Fruit fly (Drosophila melanogaster): ENCODE measurements around the gene CG34417.

CG34417 gene

DNA sequence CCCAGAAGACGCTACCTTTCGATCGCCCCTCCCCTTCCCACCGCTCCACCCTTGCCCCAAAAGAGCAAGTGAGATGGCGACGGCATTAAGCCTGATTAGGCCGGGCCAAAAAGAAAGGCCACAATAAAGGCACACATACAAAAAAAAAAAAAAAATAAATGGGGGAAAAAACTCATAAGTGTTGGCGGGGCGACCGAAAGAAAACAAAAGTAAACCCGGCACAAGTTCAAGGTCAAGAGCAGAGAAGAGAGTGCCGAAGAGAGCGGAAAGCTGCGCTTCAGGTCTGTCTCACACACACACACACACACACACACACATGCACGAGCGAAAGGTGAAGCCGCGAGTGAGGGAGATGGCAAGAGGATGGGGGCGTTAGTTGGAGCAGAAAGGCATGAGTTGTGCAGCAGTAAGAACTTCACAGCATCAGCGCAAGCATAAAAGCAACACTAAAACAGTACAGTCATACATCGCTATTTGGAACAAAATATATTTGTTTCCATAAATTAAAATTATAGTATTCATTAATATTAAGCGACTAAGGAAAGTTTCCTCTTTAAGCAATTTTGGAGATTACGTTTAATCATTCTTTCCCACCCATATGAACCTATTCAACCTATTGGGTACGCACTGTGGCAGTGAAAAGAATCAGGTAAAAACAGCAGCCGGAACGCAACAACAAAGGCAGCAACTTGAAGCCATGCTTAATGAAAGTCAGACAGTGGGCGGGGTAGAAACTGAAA lies 83.6 kb downstream of the CG34417 start:
- TF ChIP-seq ttk (optimal IDR thresholded peaks at IDR 0.05) (no peak), Myc (optimal IDR thresholded peaks at IDR 0.05) (no peak), Sin3A (optimal IDR thresholded peaks at IDR 0.05) (no peak), h (optimal IDR thresholded peaks at IDR 0.05) (no peak)

DNA sequence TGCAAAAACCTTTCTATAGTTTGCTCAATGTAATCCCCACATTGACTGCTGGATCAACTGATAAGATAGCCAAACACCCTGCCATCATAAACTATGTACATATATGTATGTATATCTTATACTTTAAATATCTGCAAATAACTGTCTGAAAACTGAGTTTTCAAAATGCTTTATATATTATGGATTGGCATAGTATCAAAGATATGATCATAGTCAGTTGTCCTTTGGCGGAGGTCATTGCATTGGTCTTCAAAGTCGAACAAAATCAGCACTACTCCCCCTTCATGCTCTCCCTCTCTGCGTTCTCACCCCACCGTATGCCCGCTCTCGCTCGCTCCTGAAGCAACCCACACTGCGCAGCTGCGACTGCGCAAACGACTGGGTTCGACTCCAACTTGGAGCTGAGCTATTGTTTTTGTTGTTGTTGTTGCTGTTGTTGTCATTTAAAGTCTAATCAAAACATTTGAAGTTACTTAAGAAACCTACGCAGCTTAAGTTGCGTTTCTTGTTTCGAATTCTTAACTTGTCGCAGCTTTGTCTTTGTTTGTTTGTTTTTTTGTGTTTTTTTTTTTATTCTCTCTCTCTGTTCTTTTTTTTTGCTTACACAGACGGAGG lies 84.5 kb downstream of the CG34417 start:
- no peak for TF ChIP-seq Myc (optimal IDR thresholded peaks at IDR 0.05)
- TF ChIP-seq ttk (optimal IDR thresholded peaks at IDR 0.05), result no peak
- no peak for TF ChIP-seq h (optimal IDR thresholded peaks at IDR 0.05)
- TF ChIP-seq psq (optimal IDR thresholded peaks at IDR 0.05), result no peak
- TF ChIP-seq Sin3A (optimal IDR thresholded peaks at IDR 0.05), result no peak

DNA sequence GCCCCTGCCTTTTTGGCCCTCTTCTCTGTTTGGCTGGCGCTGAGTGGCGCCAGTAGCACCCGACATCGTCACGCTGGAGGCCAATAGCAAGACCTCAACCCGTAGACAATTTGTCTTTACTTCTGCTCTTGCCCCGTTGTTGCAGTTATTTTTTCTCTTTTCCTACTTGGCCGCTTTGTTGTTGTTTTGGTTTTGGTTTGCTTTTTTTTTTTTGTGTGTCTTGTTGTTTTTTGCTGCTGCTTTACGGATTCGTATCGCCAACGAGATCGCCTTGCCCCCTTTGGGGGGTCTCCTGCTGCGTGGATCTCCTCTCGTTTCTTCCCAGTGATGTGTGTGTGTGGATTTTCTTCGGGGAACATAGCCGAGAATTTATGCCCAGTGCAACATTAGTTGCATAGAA lies 91.3 kb downstream of the CG34417 start:
- TF ChIP-seq Myc (optimal IDR thresholded peaks at IDR 0.05), result no peak
- TF ChIP-seq Sin3A (optimal IDR thresholded peaks at IDR 0.05), result no peak
- TF ChIP-seq insv (optimal IDR thresholded peaks at IDR 0.05), result no peak
- TF ChIP-seq psq (optimal IDR thresholded peaks at IDR 0.05), result no peak
- TF ChIP-seq h (optimal IDR thresholded peaks at IDR 0.05), result no peak
- no peak for TF ChIP-seq ttk (optimal IDR thresholded peaks at IDR 0.05)

DNA sequence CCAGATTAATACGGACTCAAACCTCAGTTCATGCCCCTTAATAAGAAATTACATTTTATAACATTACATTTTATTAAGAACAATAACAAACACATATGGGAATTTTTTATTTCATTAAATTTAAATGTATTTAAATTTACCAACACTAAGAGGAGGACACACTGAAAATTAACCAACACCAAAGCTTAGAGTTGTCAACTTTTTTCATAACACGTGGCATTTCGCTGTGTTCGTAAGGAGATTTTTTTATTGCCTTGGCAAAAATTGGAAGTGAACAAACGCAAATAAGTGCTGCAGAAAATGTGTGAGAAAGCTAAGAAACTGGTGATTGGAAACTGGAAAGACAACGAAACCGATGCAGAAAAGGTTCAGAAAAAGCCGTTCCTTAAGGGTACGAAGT lies 93.1 kb downstream of the CG34417 start, which contains the start of gene CG14443:
Gene CG14443, plus strand, starts transcription at position 301 of the 400 bp plus-strand sequence.
- no peak for TF ChIP-seq ttk (optimal IDR thresholded peaks at IDR 0.05)
- TF ChIP-seq h (optimal IDR thresholded peaks at IDR 0.05), result no peak
- TF ChIP-seq psq (optimal IDR thresholded peaks at IDR 0.05), result no peak
- TF ChIP-seq Sin3A (optimal IDR thresholded peaks at IDR 0.05), result no peak
- TF ChIP-seq insv (optimal IDR thresholded peaks at IDR 0.05), result no peak
- no peak for TF ChIP-seq Myc (optimal IDR thresholded peaks at IDR 0.05)

DNA sequence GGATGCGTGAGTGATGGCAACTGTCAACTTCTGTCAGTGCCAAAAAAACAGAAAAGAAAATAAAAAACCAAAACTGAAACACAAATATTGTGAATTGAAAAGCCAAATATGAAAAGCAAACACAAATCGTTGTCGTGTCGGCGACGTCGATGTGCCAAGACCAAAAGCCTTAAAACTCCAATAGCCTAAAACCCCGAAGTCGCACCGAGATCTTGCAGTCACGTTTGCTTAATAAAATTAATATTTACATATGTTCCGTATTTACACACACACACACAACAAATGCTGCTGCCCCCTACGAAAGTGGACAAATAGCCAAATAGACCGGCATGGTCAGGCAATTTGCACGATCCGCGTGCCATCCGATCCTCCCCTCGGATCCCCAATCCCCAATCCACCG lies 97.6 kb downstream of the CG34417 start:
- TF ChIP-seq Sin3A (optimal IDR thresholded peaks at IDR 0.05) (no peak), ttk (optimal IDR thresholded peaks at IDR 0.05) (no peak), insv (optimal IDR thresholded peaks at IDR 0.05) (no peak), Myc (optimal IDR thresholded peaks at IDR 0.05) (no peak)

All from Kc167 (cell line).